Worm (Caenorhabditis elegans): Measurements from ENCODE around the gene sdz-12.

DNA sequence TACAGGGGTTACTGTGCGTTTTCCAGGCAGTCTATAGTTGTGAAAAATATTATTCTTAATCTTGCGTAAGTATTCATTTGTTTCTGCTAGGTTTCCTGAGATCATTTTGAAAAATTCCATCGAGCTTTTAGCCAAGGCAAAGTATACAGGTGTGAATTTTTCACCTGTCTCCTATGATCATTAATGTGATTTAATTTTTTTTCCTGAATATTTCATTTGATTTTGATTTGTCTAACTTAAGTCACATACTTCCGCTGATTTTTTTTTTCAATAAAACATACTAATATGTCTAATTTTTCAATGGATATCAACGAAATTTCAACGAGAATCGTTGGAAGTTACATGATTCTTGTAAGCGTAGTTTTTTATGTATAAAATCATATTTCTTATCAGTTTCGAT is 26.3 kb downstream of the sdz-12 start, which contains the start of gene srx-108:
- TF ChIP-seq flt-1 (GFP tag; IDR thresholded peaks at IDR 0.05) (no peak), T22C8.4 (GFP tag; IDR thresholded peaks at IDR 0.05) (no peak), ref-1 (GFP tag; conservative IDR thresholded peaks at IDR 0.05) (no peak), med-1 (GFP tag; optimal IDR thresholded peaks at IDR 0.05; ENCODE audit: insufficient read depth) (no peak), tab-1 (GFP tag; IDR thresholded peaks at IDR 0.05) (no peak), ztf-29 (GFP tag; IDR thresholded peaks at IDR 0.05) (no peak), klf-2 (GFP tag; conservative IDR thresholded peaks at IDR 0.05) (no peak), ztf-23 (GFP tag; IDR thresholded peaks at IDR 0.05) (no peak), cog-1 (tag; optimal IDR thresholded peaks at IDR 0.05) (no peak)
